Fruit fly (Drosophila melanogaster): Measurements from ENCODE around the gene mRpS21.

dm6 chr3R:13390490-13390889, 8.9 kb upstream of the mRpS21 start:
- no peak for TF ChIP-seq CG8478 (optimal IDR thresholded peaks at IDR 0.05)
- TF ChIP-seq CTCF (optimal IDR thresholded peaks at IDR 0.05): no peak

Data from S2 (cell line).